Fruit fly (Drosophila melanogaster) whole organism, embryonic: ENCODE data around the gene Obp99c.
A peak's percentile ranks its signal among the peaks of the same experiment; 100 is the strongest.

Experiments
- Abd-B ChIP-seq: fragments of 200-800 bp; sonication (Bioruptor generic); optimal IDR thresholded peaks from 2 replicates; lab custom pipeline; 2018; ENCODE audit warnings: missing biosample characterization, mild to moderate bottlenecking, missing genetic modification characterization, moderate library complexity
- Atf6 ChIP-seq: fragments of 200-800 bp; sonication (Bioruptor generic); IDR thresholded peaks from 2 replicates; pipeline ENCODE4 v1.3.6; 2022; ENCODE audit warnings: missing biosample characterization, missing genetic modification characterization
- BEAF-32 ChIP-seq: fragments of 200-800 bp; sonication (Bioruptor generic); optimal IDR thresholded peaks from 3 replicates; lab custom pipeline; 2017; ENCODE audit warnings: missing biosample characterization, missing genetic modification characterization, mild to moderate bottlenecking, moderate library complexity, missing genetic modification reagents
- CG11085 ChIP-seq: fragments of 200-800 bp; sonication (Bioruptor generic); IDR thresholded peaks from 2 replicates; pipeline ENCODE4 v1.3.6; 2022; ENCODE audit warnings: missing biosample characterization, missing genetic modification characterization
- CG11560 ChIP-seq: fragments of 200-800 bp; sonication (Bioruptor generic); IDR thresholded peaks from 3 replicates; pipeline ENCODE4 v1.3.6; 2022; ENCODE audit warnings: missing biosample characterization, missing genetic modification characterization
- CG11695 ChIP-seq: fragments of 200-800 bp; sonication (Bioruptor generic); IDR thresholded peaks from 3 replicates; pipeline ENCODE4 v1.3.6; 2022; ENCODE audit warnings: missing biosample characterization, missing genetic modification characterization
- CG12744 ChIP-seq: fragments of 200-800 bp; sonication (Bioruptor generic); optimal IDR thresholded peaks from 2 replicates; lab custom pipeline; 2016; ENCODE audit warnings: missing biosample characterization, missing genetic modification characterization
- CG14710 ChIP-seq: fragments of 200-800 bp; sonication (Bioruptor generic); optimal IDR thresholded peaks from 3 replicates; lab custom pipeline; 2019; ENCODE audit warnings: missing biosample characterization, mild to moderate bottlenecking, missing genetic modification characterization, moderate library complexity
- CG14860 ChIP-seq: fragments of 200-800 bp; sonication (Bioruptor generic); IDR thresholded peaks from 3 replicates; pipeline ENCODE4 v1.3.6; 2022; ENCODE audit warnings: missing biosample characterization, missing genetic modification characterization; ENCODE audit not compliant: partially characterized antibody
- CG1832 ChIP-seq: fragments of 200-800 bp; sonication (Bioruptor generic); optimal IDR thresholded peaks from 2 replicates; lab custom pipeline; 2017; ENCODE audit warnings: missing biosample characterization, mild to moderate bottlenecking, missing genetic modification characterization, inconsistent platforms
- CG3847 ChIP-seq: fragments of 200-800 bp; sonication (Bioruptor generic); IDR thresholded peaks from 2 replicates; pipeline ENCODE4 v1.3.6; 2022; ENCODE audit warnings: missing biosample characterization, missing genetic modification characterization
- CG4707 ChIP-seq: fragments of 200-800 bp; sonication (Bioruptor generic); optimal IDR thresholded peaks from 2 replicates; lab custom pipeline; 2018; ENCODE audit warnings: missing biosample characterization, mild to moderate bottlenecking, missing genetic modification characterization, moderate library complexity
- CG6254 ChIP-seq: fragments of 200-800 bp; sonication (Bioruptor generic); optimal IDR thresholded peaks from 3 replicates; lab custom pipeline; 2017; ENCODE audit warnings: mild to moderate bottlenecking, missing biosample characterization, missing genetic modification reagents, missing genetic modification characterization
- CG7987 ChIP-seq: fragments of 200-800 bp; sonication (Bioruptor generic); optimal IDR thresholded peaks from 2 replicates; lab custom pipeline; 2018; ENCODE audit warnings: missing biosample characterization, mild to moderate bottlenecking, missing genetic modification characterization, moderate library complexity
- CG9727 ChIP-seq: fragments of 200-800 bp; sonication (Bioruptor generic); optimal IDR thresholded peaks from 3 replicates; lab custom pipeline; 2017; ENCODE audit warnings: missing biosample characterization, mild to moderate bottlenecking, missing genetic modification characterization
- CG9797 ChIP-seq: fragments of 200-800 bp; sonication (Bioruptor generic); optimal IDR thresholded peaks from 3 replicates; lab custom pipeline; 2018; ENCODE audit warnings: missing biosample characterization, mild to moderate bottlenecking, missing genetic modification characterization
- CkIIα-i1 ChIP-seq: fragments of 200-800 bp; sonication (Bioruptor generic); IDR thresholded peaks from 2 replicates; pipeline ENCODE4 v1.3.6; 2022; ENCODE audit warnings: missing biosample characterization, missing genetic modification characterization
- CrebB ChIP-seq: fragments of 200-800 bp; sonication (Bioruptor generic); optimal IDR thresholded peaks from 3 replicates; lab custom pipeline; 2018; ENCODE audit warnings: missing biosample characterization, mild to moderate bottlenecking, missing genetic modification characterization
- Dp ChIP-seq: fragments of 200-800 bp; sonication (Bioruptor generic); optimal IDR thresholded peaks from 2 replicates; lab custom pipeline; 2018; ENCODE audit warnings: missing biosample characterization, mild to moderate bottlenecking, missing genetic modification characterization, moderate library complexity
- Hr51 ChIP-seq, 2 experiments: fragments of 200-800 bp; sonication (Bioruptor generic); optimal IDR thresholded peaks; 2 replicates in 1 of 2; 3 replicates in 1 of 2; lab custom pipeline; 2016 to 2018; ENCODE audit warnings: missing biosample characterization in 2 of 2, missing genetic modification characterization in 2 of 2, mild to moderate bottlenecking in 1 of 2, moderate library complexity in 1 of 2
- Med ChIP-seq: fragments of 200-800 bp; sonication (Bioruptor generic); peaks from one replicate; lab custom pipeline; 2016; ENCODE audit warnings: missing biosample characterization, missing genetic modification characterization, mild to moderate bottlenecking, inconsistent platforms, moderate library complexity
- Oaz ChIP-seq: fragments of 200-800 bp; sonication (Bioruptor generic); IDR thresholded peaks from 2 replicates; pipeline ENCODE4 v1.3.6; 2022; ENCODE audit warnings: missing biosample characterization, missing genetic modification characterization
- dmrt11E ChIP-seq: fragments of 200-800 bp; sonication (Bioruptor generic); optimal IDR thresholded peaks from 3 replicates; lab custom pipeline; 2018; ENCODE audit warnings: missing biosample characterization, mild to moderate bottlenecking, missing genetic modification characterization, moderate library complexity
- fd3F ChIP-seq: fragments of 200-800 bp; sonication (Bioruptor generic); optimal IDR thresholded peaks from 2 replicates; lab custom pipeline; 2018; ENCODE audit warnings: missing biosample characterization, mild to moderate bottlenecking, missing genetic modification characterization, moderate library complexity
- fu2 ChIP-seq: fragments of 200-800 bp; sonication (Bioruptor generic); optimal IDR thresholded peaks from 2 replicates; lab custom pipeline; 2016; ENCODE audit warnings: missing biosample characterization, missing genetic modification characterization
- gcm2 ChIP-seq: fragments of 200-800 bp; sonication (Bioruptor generic); optimal IDR thresholded peaks from 2 replicates; lab custom pipeline; 2016; ENCODE audit warnings: missing biosample characterization, missing genetic modification characterization
- insv ChIP-seq, 2 experiments: fragments of 200-800 bp; sonication (Bioruptor generic); optimal IDR thresholded peaks; 3 replicates each; lab custom pipeline; 2016 to 2018; ENCODE audit warnings: missing biosample characterization in 2 of 2, missing genetic modification characterization in 2 of 2
- klu ChIP-seq: fragments of 200-800 bp; sonication (Bioruptor generic); IDR thresholded peaks from 2 replicates; pipeline ENCODE4 v1.3.6; 2022; ENCODE audit warnings: missing biosample characterization, missing genetic modification characterization
- lilli ChIP-seq: fragments of 200-800 bp; sonication (Bioruptor generic); optimal IDR thresholded peaks from 3 replicates; lab custom pipeline; 2016; ENCODE audit warnings: missing biosample characterization, missing genetic modification characterization
- nmo ChIP-seq: fragments of 200-800 bp; sonication (Bioruptor generic); optimal IDR thresholded peaks from 2 replicates; lab custom pipeline; 2018; ENCODE audit warnings: missing biosample characterization, mild to moderate bottlenecking, missing genetic modification characterization, moderate library complexity
- repo ChIP-seq: fragments of 200-800 bp; sonication (Bioruptor generic); optimal IDR thresholded peaks from 2 replicates; lab custom pipeline; 2016; ENCODE audit warnings: missing biosample characterization, missing genetic modification characterization
- salm ChIP-seq: fragments of 200-800 bp; sonication (Bioruptor generic); optimal IDR thresholded peaks from 2 replicates; lab custom pipeline; 2018; ENCODE audit warnings: missing biosample characterization, mild to moderate bottlenecking, missing genetic modification characterization
- sr ChIP-seq: fragments of 200-800 bp; sonication (Bioruptor generic); IDR thresholded peaks from 3 replicates; pipeline ENCODE4 v1.3.6; 2022; ENCODE audit warnings: missing biosample characterization, missing genetic modification characterization
- trh ChIP-seq: fragments of 200-800 bp; sonication (Bioruptor generic); optimal IDR thresholded peaks from 2 replicates; lab custom pipeline; 2016; ENCODE audit warnings: missing biosample characterization, missing genetic modification characterization

Obp99c gene

dm6 chr3R:29672156-29672555, 17.0 kb downstream of the Obp99c start, which contains the start of gene ppk19:
TSS of gene ppk19 (plus strand) at chr3R:29672456.
- TF ChIP-seq repo (GFP tag; lab: Kevin White, UChicago), result no peak
- TF ChIP-seq Hr51 (GFP tag; optimal IDR thresholded peaks at IDR 0.05; lab: Kevin White, UChicago), result no peak
- TF ChIP-seq CG4707, result no peak
- TF ChIP-seq trh (GFP tag; lab: Kevin White, UChicago), result no peak
- no peak for TF ChIP-seq dmrt11E (tag; lab: Kevin White, UChicago)
- TF ChIP-seq fu2 (GFP tag; lab: Kevin White, UChicago), result no peak
- no peak for TF ChIP-seq salm (tag; lab: Kevin White, UChicago)
- no peak for TF ChIP-seq CG11560 (tag; lab: Robert Waterston, UW)
- no peak for TF ChIP-seq Atf6 (GFP tag; lab: Robert Waterston, UW)
- no peak for TF ChIP-seq CG12744 (GFP tag; lab: Kevin White, UChicago)

- TF ChIP-seq Dp (GFP tag; lab: Kevin White, UChicago) (no peak), CG9797 (no peak), gcm2 (GFP tag; lab: Kevin White, UChicago) (no peak), Oaz (GFP tag; lab: Robert Waterston, UW) (no peak), klu (GFP tag; lab: Robert Waterston, UW) (no peak), lilli (GFP tag; lab: Kevin White, UChicago) (no peak), CG9727 (GFP tag; lab: Kevin White, UChicago) (no peak), sr (GFP tag; lab: Robert Waterston, UW) (no peak), CG1832 (GFP tag; lab: Kevin White, UChicago) (no peak), CG14710 (tag; lab: Kevin White, UChicago) (no peak), insv (GFP tag; optimal IDR thresholded peaks at IDR 0.05; lab: Kevin White, UChicago) (peak in 1 of 2 experiments; percentile 17), CG14860 (GFP tag; lab: Robert Waterston, UW) (no peak), CG6254 (GFP tag; lab: Kevin White, UChicago) (no peak), Med (GFP tag; lab: Kevin White, UChicago) (peak; percentile 38), CkIIα-i1 (no peak), nmo (GFP tag; lab: Kevin White, UChicago) (peak; percentile 8), fd3F (no peak), BEAF-32 (no peak)
These were observed 17.9 kb downstream of the Obp99c start, which contains the start of gene Obp99a for dm6 chr3R:29671060-29671707. TSS of gene Obp99a (plus strand) at chr3R:29671657.

- TF ChIP-seq CG11695 (GFP tag; lab: Robert Waterston, UW), result no peak
- TF ChIP-seq CrebB (tag; lab: Kevin White, UChicago), result no peak
- no peak for TF ChIP-seq CG12744 (GFP tag; lab: Kevin White, UChicago)
- TF ChIP-seq CG11085 (GFP tag; lab: Robert Waterston, UW), result no peak
- no peak for TF ChIP-seq CG3847 (GFP tag; lab: Robert Waterston, UW)
- TF ChIP-seq CG7987, result no peak
- TF ChIP-seq Abd-B, result no peak
These were observed 20.3 kb downstream of the Obp99c start, which contains the start of the genes ppk20 and ppk30 for dm6 chr3R:29668777-29669176. TSS of gene ppk20 (minus strand) at chr3R:29668877. TSS of gene ppk30 (plus strand) at chr3R:29669149.
